Worm (Caenorhabditis elegans) whole organism, L1 larva: ENCODE results near the gene F21C10.6.

Source experiments
- C34B4.2 ChIP-seq: sonication (generic microtip); optimal IDR thresholded peaks from 2 replicates; lab custom pipeline; 2017; ENCODE audit warnings: mild to moderate bottlenecking, missing genetic modification characterization, missing compliant biosample characterization
- aha-1 ChIP-seq: fragments of 150-350 bp; optimal IDR thresholded peaks from 2 replicates; lab custom pipeline; 2014; ENCODE audit warnings: missing biosample characterization, missing genetic modification characterization
- ces-1 ChIP-seq: fragments of 150-350 bp; optimal IDR thresholded peaks from 2 replicates; lab custom pipeline; 2014; ENCODE audit warnings: missing biosample characterization, missing genetic modification reagents, missing genetic modification characterization
- jun-1 ChIP-seq: fragments of 150-350 bp; optimal IDR thresholded peaks from 2 replicates; lab custom pipeline; 2014; ENCODE audit warnings: missing biosample characterization, missing genetic modification reagents, missing genetic modification characterization
- lin-15B ChIP-seq: fragments of 150-350 bp; sonication (generic microtip); optimal IDR thresholded peaks from 3 replicates; lab custom pipeline; 2014; ENCODE audit warnings: missing biosample characterization, missing genetic modification characterization
- nhr-12 ChIP-seq: sonication (generic microtip); optimal IDR thresholded peaks from 2 replicates; lab custom pipeline; 2017; ENCODE audit warnings: missing biosample characterization, missing genetic modification characterization
- nhr-20 ChIP-seq: sonication (generic microtip); optimal IDR thresholded peaks from 2 replicates; lab custom pipeline; 2016; ENCODE audit warnings: mild to moderate bottlenecking, missing genetic modification characterization, missing compliant biosample characterization
- nhr-76 ChIP-seq: sonication (generic microtip); optimal IDR thresholded peaks from 2 replicates; lab custom pipeline; 2017; ENCODE audit warnings: missing biosample characterization, missing genetic modification characterization
- pax-3 ChIP-seq: fragments of 200-800 bp; sonication (Bioruptor generic); optimal IDR thresholded peaks from 2 replicates; lab custom pipeline; 2018; ENCODE audit warnings: mild to moderate bottlenecking, missing genetic modification characterization, moderate library complexity, missing compliant biosample characterization
- rnt-1 ChIP-seq: sonication (generic microtip); optimal IDR thresholded peaks from 2 replicates; lab custom pipeline; 2016; ENCODE audit warnings: mild to moderate bottlenecking, missing genetic modification characterization, moderate library complexity, missing compliant biosample characterization
- xbp-1 ChIP-seq: sonication (generic microtip); optimal IDR thresholded peaks from 2 replicates; lab custom pipeline; 2016; ENCODE audit warnings: missing genetic modification characterization, missing compliant biosample characterization
- ztf-11 ChIP-seq, 2 experiments: sonication (generic microtip); optimal IDR thresholded peaks; 2 replicates each; lab custom pipeline; 2016 to 2017; ENCODE audit warnings: missing genetic modification characterization in 2 of 2, missing biosample characterization in 1 of 2, missing compliant biosample characterization in 1 of 2

DNA sequence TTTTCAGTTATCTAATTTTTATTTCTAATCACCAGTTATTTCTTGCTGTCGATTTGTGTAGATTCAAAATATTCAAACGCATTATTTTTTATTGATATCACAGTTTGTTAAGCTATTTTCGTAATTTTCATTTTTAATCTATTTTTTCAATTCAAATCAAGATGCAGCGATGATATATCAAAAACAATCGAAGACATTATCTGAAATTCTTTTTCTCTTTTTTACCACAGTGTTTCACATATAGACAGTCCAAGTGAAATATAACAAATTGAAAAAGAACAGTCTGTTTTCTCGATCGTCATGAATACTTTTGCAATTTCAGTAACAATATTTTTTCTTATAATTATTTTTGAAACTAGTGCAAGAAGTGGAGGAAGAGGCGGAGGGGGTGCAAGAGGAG lies 1.1 kb downstream of the F21C10.6 start, which contains the start of gene F21C10.5:
- TF ChIP-seq nhr-76 (tag; lab: Kevin White, UChicago), result no peak
- TF ChIP-seq ces-1 (GFP tag; lab: Kevin White, UChicago), result no peak
- no peak for TF ChIP-seq C34B4.2 (tag; lab: Kevin White, UChicago)
- TF ChIP-seq nhr-12 (tag; lab: Kevin White, UChicago), result no peak
- no peak for TF ChIP-seq pax-3 (tag; lab: Kevin White, UChicago)
- TF ChIP-seq rnt-1 (tag; lab: Kevin White, UChicago), result no peak
- TF ChIP-seq nhr-20, result no peak
- no peak for TF ChIP-seq xbp-1 (tag; lab: Kevin White, UChicago)
- no peak for TF ChIP-seq ztf-11 (tag; optimal IDR thresholded peaks at IDR 0.05; lab: Kevin White, UChicago)
- no peak for TF ChIP-seq jun-1 (tag; lab: Kevin White, UChicago)
- no peak for TF ChIP-seq lin-15B (tag; lab: Kevin White, UChicago)
- TF ChIP-seq aha-1 (tag; lab: Kevin White, UChicago), result no peak
